Fruit fly (Drosophila melanogaster) whole organism, embryonic: Measurements from ENCODE around the gene CG8814.
A peak's percentile ranks its signal among the peaks of the same experiment; 100 is the strongest.

Source experiments
- Adf1 ChIP-seq: fragments of 200-800 bp; sonication (Bioruptor generic); IDR thresholded peaks from 2 replicates; pipeline ENCODE4 v1.3.6; 2022; ENCODE audit warnings: missing biosample characterization, missing genetic modification characterization
- B-H2 ChIP-seq: fragments of 200-800 bp; sonication (Bioruptor generic); optimal IDR thresholded peaks from 2 replicates; lab custom pipeline; 2018; ENCODE audit warnings: missing biosample characterization, mild to moderate bottlenecking, missing genetic modification characterization
- Bteb2 ChIP-seq: fragments of 200-800 bp; sonication (Bioruptor generic); optimal IDR thresholded peaks from 2 replicates; lab custom pipeline; 2016; ENCODE audit warnings: missing biosample characterization, missing genetic modification characterization
- C15 ChIP-seq: fragments of 200-800 bp; sonication (Bioruptor generic); IDR thresholded peaks from 3 replicates; pipeline ENCODE4 v1.3.6; 2022; ENCODE audit warnings: missing biosample characterization, missing genetic modification characterization
- CG10654 ChIP-seq: fragments of 200-800 bp; sonication (Bioruptor generic); optimal IDR thresholded peaks from 2 replicates; lab custom pipeline; 2016; ENCODE audit warnings: missing biosample characterization, missing genetic modification characterization
- CG12769 ChIP-seq: fragments of 200-800 bp; sonication (Bioruptor generic); optimal IDR thresholded peaks from 2 replicates; lab custom pipeline; 2019; ENCODE audit warnings: missing biosample characterization, mild to moderate bottlenecking, missing genetic modification characterization, moderate library complexity
- CG13624 ChIP-seq: fragments of 200-800 bp; sonication (Bioruptor generic); optimal IDR thresholded peaks from 2 replicates; lab custom pipeline; 2016; ENCODE audit warnings: missing biosample characterization, missing genetic modification characterization
- CG15011 ChIP-seq: fragments of 200-800 bp; sonication (Bioruptor generic); optimal IDR thresholded peaks from 3 replicates; lab custom pipeline; 2018; ENCODE audit warnings: missing biosample characterization, mild to moderate bottlenecking, missing genetic modification characterization
- CG1647 ChIP-seq: fragments of 200-800 bp; sonication (Bioruptor generic); optimal IDR thresholded peaks from 3 replicates; lab custom pipeline; 2016; ENCODE audit warnings: missing biosample characterization, missing genetic modification characterization
- CG17802 ChIP-seq: fragments of 200-800 bp; sonication (Bioruptor generic); optimal IDR thresholded peaks from 2 replicates; lab custom pipeline; 2018; ENCODE audit warnings: missing biosample characterization, mild to moderate bottlenecking, missing genetic modification characterization, moderate library complexity
- CG2199 ChIP-seq: fragments of 200-800 bp; sonication (Bioruptor generic); IDR thresholded peaks from 3 replicates; pipeline ENCODE4 v1.3.6; 2022; ENCODE audit warnings: missing biosample characterization, missing genetic modification characterization
- CG2712 ChIP-seq: fragments of 200-800 bp; optimal IDR thresholded peaks from 3 replicates; lab custom pipeline; 2019; ENCODE audit warnings: missing biosample characterization, mild to moderate bottlenecking, missing genetic modification characterization, moderate library complexity
- CG3065 ChIP-seq: fragments of 200-800 bp; sonication (Bioruptor generic); optimal IDR thresholded peaks from 2 replicates; lab custom pipeline; 2016; ENCODE audit warnings: missing biosample characterization, missing genetic modification characterization
- CG31441 ChIP-seq: fragments of 200-800 bp; sonication (Bioruptor generic); IDR thresholded peaks from 2 replicates; pipeline ENCODE4 v1.3.6; 2022; ENCODE audit warnings: missing biosample characterization, missing genetic modification characterization
- CG6854 ChIP-seq: fragments of 200-800 bp; sonication (Bioruptor generic); optimal IDR thresholded peaks from 3 replicates; lab custom pipeline; 2017; ENCODE audit warnings: missing biosample characterization, mild to moderate bottlenecking, missing genetic modification characterization
- CrebB ChIP-seq: fragments of 200-800 bp; sonication (Bioruptor generic); optimal IDR thresholded peaks from 3 replicates; lab custom pipeline; 2018; ENCODE audit warnings: missing biosample characterization, mild to moderate bottlenecking, missing genetic modification characterization
- Dad ChIP-seq: fragments of 200-800 bp; sonication (Bioruptor generic); optimal IDR thresholded peaks from 3 replicates; lab custom pipeline; 2016; ENCODE audit warnings: missing biosample characterization, missing genetic modification characterization
- Dbx ChIP-seq: fragments of 200-800 bp; sonication (Bioruptor generic); IDR thresholded peaks from 3 replicates; pipeline ENCODE4 v1.3.6; 2022; ENCODE audit warnings: missing biosample characterization, missing genetic modification characterization
- Dip3 ChIP-seq: fragments of 200-800 bp; sonication (Bioruptor generic); optimal IDR thresholded peaks from 3 replicates; lab custom pipeline; 2016; ENCODE audit warnings: missing biosample characterization, missing genetic modification characterization
- Doc3 ChIP-seq: fragments of 200-800 bp; sonication (Bioruptor generic); IDR thresholded peaks from 3 replicates; pipeline ENCODE4 v1.3.6; 2022; ENCODE audit warnings: missing biosample characterization, missing genetic modification characterization; ENCODE audit not compliant: partially characterized antibody
- Fer3 ChIP-seq: fragments of 200-800 bp; sonication (Bioruptor generic); optimal IDR thresholded peaks from 2 replicates; lab custom pipeline; 2018; ENCODE audit warnings: missing biosample characterization, mild to moderate bottlenecking, missing genetic modification characterization, moderate library complexity
- Gsc ChIP-seq: fragments of 200-800 bp; sonication (Bioruptor generic); IDR thresholded peaks from 2 replicates; pipeline ENCODE4 v1.3.6; 2022; ENCODE audit warnings: missing biosample characterization, missing genetic modification characterization
- Gug ChIP-seq: fragments of 200-800 bp; sonication (Bioruptor generic); IDR thresholded peaks from 4 replicates; pipeline ENCODE4 v1.3.6; 2022; ENCODE audit warnings: missing biosample characterization, missing genetic modification characterization
- Kr ChIP-seq: fragments of 200-800 bp; sonication (Bioruptor generic); optimal IDR thresholded peaks from 2 replicates; lab custom pipeline; 2017; ENCODE audit warnings: missing biosample characterization, mild to moderate bottlenecking, missing genetic modification characterization
- MBD-R2 ChIP-seq: fragments of 200-800 bp; sonication (Bioruptor generic); IDR thresholded peaks from 2 replicates; pipeline ENCODE4 v1.3.6; 2022; ENCODE audit warnings: missing biosample characterization, missing genetic modification characterization
- Mes4 ChIP-seq: fragments of 200-800 bp; sonication (Bioruptor generic); optimal IDR thresholded peaks from 2 replicates; lab custom pipeline; 2016; ENCODE audit warnings: missing biosample characterization, missing genetic modification characterization
- NC2β ChIP-seq: fragments of 200-800 bp; sonication (Bioruptor generic); optimal IDR thresholded peaks from 2 replicates; lab custom pipeline; 2016; ENCODE audit warnings: missing biosample characterization, missing genetic modification characterization
- Sry-δ ChIP-seq: fragments of 200-800 bp; sonication (Bioruptor generic); optimal IDR thresholded peaks from 2 replicates; lab custom pipeline; 2016; ENCODE audit warnings: missing biosample characterization, missing genetic modification characterization
- Tbp ChIP-seq: fragments of >200 bp; optimal IDR thresholded peaks from 2 replicates; lab custom pipeline; 2018; ENCODE audit warnings: missing biosample characterization, missing genetic modification characterization
- Trl ChIP-seq, 3 experiments: fragments of >200 bp in 2 of 3; fragments of 200-800 bp in 1 of 3; sonication (Bioruptor generic) in 1 of 3; optimal IDR thresholded peaks; 2 replicates in 1 of 3; 3 replicates in 2 of 3; lab custom pipeline; 2016 to 2017; ENCODE audit warnings: missing biosample characterization in 1 of 3, missing genetic modification characterization in 1 of 3
- abd-A ChIP-seq: fragments of 200-800 bp; sonication (Bioruptor generic); optimal IDR thresholded peaks from 3 replicates; lab custom pipeline; 2019; ENCODE audit warnings: missing biosample characterization, mild to moderate bottlenecking, missing genetic modification characterization, moderate library complexity
- aop ChIP-seq: fragments of 200-800 bp; sonication (Bioruptor generic); IDR thresholded peaks from 2 replicates; pipeline ENCODE4 v1.3.6; 2022; ENCODE audit warnings: missing biosample characterization, missing genetic modification characterization
- ap ChIP-seq: fragments of 200-800 bp; sonication (Bioruptor generic); IDR thresholded peaks from 2 replicates; pipeline ENCODE4 v1.3.6; 2022; ENCODE audit warnings: missing biosample characterization, missing genetic modification characterization
- chinmo ChIP-seq: fragments of 200-800 bp; sonication (Bioruptor generic); IDR thresholded peaks from 4 replicates; pipeline ENCODE4 v1.3.6; 2022; ENCODE audit warnings: missing biosample characterization, missing genetic modification characterization; ENCODE audit not compliant: partially characterized antibody
- chm ChIP-seq: fragments of 200-800 bp; sonication (Bioruptor generic); IDR thresholded peaks from 2 replicates; pipeline ENCODE4 v1.3.6; 2022; ENCODE audit warnings: missing biosample characterization, missing genetic modification characterization
- dati ChIP-seq: fragments of 200-800 bp; sonication (Bioruptor generic); IDR thresholded peaks from 2 replicates; pipeline ENCODE4 v1.3.6; 2022; ENCODE audit warnings: missing biosample characterization, missing genetic modification characterization
- disco-r ChIP-seq: fragments of 200-800 bp; sonication (Bioruptor generic); optimal IDR thresholded peaks from 2 replicates; lab custom pipeline; 2016; ENCODE audit warnings: missing biosample characterization, missing genetic modification characterization
- gce ChIP-seq: fragments of 200-800 bp; sonication (Bioruptor generic); IDR thresholded peaks from 3 replicates; pipeline ENCODE4 v1.3.6; 2022; ENCODE audit warnings: missing biosample characterization, missing genetic modification characterization
- hkb ChIP-seq, 2 experiments: fragments of 200-800 bp in 1 of 2; fragments of >200 bp in 1 of 2; sonication (Bioruptor generic) in 1 of 2; IDR thresholded peaks in 1 of 2; optimal IDR thresholded peaks in 1 of 2; 2 replicates each; pipeline versions ENCODE4 v1.3.6 to Lab custom; 2017 to 2022; ENCODE audit warnings: missing biosample characterization in 1 of 2, missing genetic modification characterization in 1 of 2
- ken ChIP-seq: fragments of 200-800 bp; sonication (Bioruptor generic); IDR thresholded peaks from 3 replicates; pipeline ENCODE4 v1.3.6; 2022; ENCODE audit warnings: missing biosample characterization, missing genetic modification characterization
- mirr ChIP-seq: fragments of 200-800 bp; sonication (Bioruptor generic); optimal IDR thresholded peaks from 3 replicates; lab custom pipeline; 2018; ENCODE audit warnings: missing biosample characterization, mild to moderate bottlenecking, missing genetic modification characterization
- nmo ChIP-seq: fragments of 200-800 bp; sonication (Bioruptor generic); optimal IDR thresholded peaks from 2 replicates; lab custom pipeline; 2018; ENCODE audit warnings: missing biosample characterization, mild to moderate bottlenecking, missing genetic modification characterization, moderate library complexity
- p53 ChIP-seq: fragments of 200-800 bp; sonication (Bioruptor generic); optimal IDR thresholded peaks from 2 replicates; lab custom pipeline; 2016; ENCODE audit warnings: missing biosample characterization, missing genetic modification characterization
- pan ChIP-seq, 4 experiments: fragments of >200 bp in 3 of 4; fragments of 200-800 bp in 1 of 4; sonication (Bioruptor generic) in 1 of 4; optimal IDR thresholded peaks in 3 of 4; IDR thresholded peaks in 1 of 4; 2 replicates each; pipeline versions ENCODE4 v1.3.6 to Lab custom; 2017 to 2022; ENCODE audit warnings: missing biosample characterization in 2 of 4, missing genetic modification characterization in 2 of 4, mixed read lengths in 1 of 4
- pros ChIP-seq: fragments of 200-800 bp; sonication (Bioruptor generic); optimal IDR thresholded peaks from 3 replicates; lab custom pipeline; 2019; ENCODE audit warnings: missing biosample characterization, mild to moderate bottlenecking, missing genetic modification characterization, moderate library complexity
- run ChIP-seq: fragments of 200-800 bp; sonication (Bioruptor generic); optimal IDR thresholded peaks from 3 replicates; lab custom pipeline; 2018; ENCODE audit warnings: missing biosample characterization, mild to moderate bottlenecking, missing genetic modification characterization
- sc ChIP-seq, 3 experiments: fragments of >200 bp in 2 of 3; fragments of 200-800 bp in 1 of 3; sonication (Bioruptor generic) in 1 of 3; optimal IDR thresholded peaks; 2 replicates in 2 of 3; 3 replicates in 1 of 3; lab custom pipeline; 2017; ENCODE audit warnings: mild to moderate bottlenecking in 1 of 3, missing biosample characterization in 1 of 3, missing genetic modification characterization in 1 of 3, missing genetic modification reagents in 1 of 3
- tna ChIP-seq: fragments of 200-800 bp; sonication (Bioruptor generic); IDR thresholded peaks from 2 replicates; pipeline ENCODE4 v1.3.6; 2022; ENCODE audit warnings: missing biosample characterization, missing genetic modification characterization; ENCODE audit not compliant: partially characterized antibody

CG8814 gene

DNA sequence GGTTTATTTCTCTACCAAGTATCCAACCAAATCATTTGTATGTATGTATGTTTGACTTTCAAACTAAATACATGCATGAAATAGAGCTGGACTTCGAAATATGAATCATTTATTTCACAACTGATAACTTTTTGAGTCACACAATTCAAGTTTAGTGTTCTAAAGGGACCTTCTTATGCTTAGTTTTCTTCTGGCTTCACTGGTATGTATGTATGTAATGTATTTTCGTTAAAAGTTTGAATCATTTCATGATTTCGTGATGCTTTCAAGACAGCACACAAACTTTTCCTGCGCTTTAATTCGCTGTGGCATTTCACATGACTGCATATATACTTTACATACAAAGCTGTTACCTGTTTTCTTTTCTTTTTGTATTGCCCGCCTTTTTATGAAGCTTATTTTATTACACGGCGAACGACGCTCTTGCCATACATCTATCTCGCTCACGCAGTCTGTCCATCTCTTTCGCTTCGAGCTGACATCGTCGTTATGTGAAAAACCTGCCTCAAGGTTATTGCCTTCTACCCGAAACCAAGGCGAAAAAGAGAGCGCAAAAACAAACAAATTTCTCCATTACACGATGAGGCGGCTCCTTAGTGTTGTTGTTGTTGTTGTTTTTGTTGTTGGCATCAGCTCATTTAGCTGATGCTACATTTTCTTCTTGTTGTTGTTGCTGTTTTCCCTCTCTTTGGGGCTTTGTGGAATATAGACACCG is 33.9 kb downstream of the CG8814 start (continued):
- no peak for TF ChIP-seq Tbp (GFP tag; lab: Kevin White, UChicago)
- TF ChIP-seq gce: no peak
- TF ChIP-seq CG6854 (GFP tag; lab: Kevin White, UChicago): no peak
- no peak for TF ChIP-seq NC2β (GFP tag; lab: Kevin White, UChicago)
- no peak for TF ChIP-seq CG13624 (GFP tag; lab: Kevin White, UChicago)
- TF ChIP-seq CG12769: peak; percentile 48
- no peak for TF ChIP-seq CG10654 (GFP tag; lab: Kevin White, UChicago)
- TF ChIP-seq CG3065 (GFP tag; lab: Kevin White, UChicago): no peak
- TF ChIP-seq ken: no peak
- TF ChIP-seq disco-r (GFP tag; lab: Kevin White, UChicago): no peak
- no peak for TF ChIP-seq Dip3
- TF ChIP-seq pros (GFP tag; lab: Kevin White, UChicago): peak; percentile 56
- TF ChIP-seq hkb (optimal IDR thresholded peaks at IDR 0.05; lab: Kevin White, UChicago): no peak
- no peak for TF ChIP-seq hkb (GFP tag; IDR thresholded peaks at IDR 0.05; lab: Robert Waterston, UW)
- TF ChIP-seq Dad: no peak
- TF ChIP-seq Bteb2 (GFP tag; lab: Kevin White, UChicago): no peak
- no peak for TF ChIP-seq MBD-R2
- no peak for TF ChIP-seq C15 (GFP tag; lab: Robert Waterston, UW)
- 0 out of 4 replicates have a peak, but pooled peaks have one; percentile 67 for TF ChIP-seq chinmo (GFP tag; lab: Robert Waterston, UW)
- TF ChIP-seq CG1647 (GFP tag; lab: Kevin White, UChicago): no peak
- TF ChIP-seq CG31441: 0 out of 2 replicates have a peak, but pooled peaks have one; percentile 5
- TF ChIP-seq CG2712 (tag; lab: Kevin White, UChicago): no peak
- TF ChIP-seq Mes4: no peak
- TF ChIP-seq Fer3: no peak
- peak; percentile 11 for TF ChIP-seq mirr
- no peak for TF ChIP-seq Kr (GFP tag; lab: Kevin White, UChicago)
- no peak for TF ChIP-seq dati (GFP tag; lab: Robert Waterston, UW)
- TF ChIP-seq Gug (GFP tag; lab: Robert Waterston, UW): no peak
- TF ChIP-seq Adf1 (GFP tag; lab: Robert Waterston, UW): no peak
- TF ChIP-seq Gsc (GFP tag; lab: Robert Waterston, UW): no peak
- no peak for TF ChIP-seq sc (optimal IDR thresholded peaks at IDR 0.05; lab: Kevin White, UChicago)
- no peak for TF ChIP-seq sc (GFP tag; optimal IDR thresholded peaks at IDR 0.05; lab: Kevin White, UChicago)
- peak; percentile 95 for TF ChIP-seq abd-A (tag; lab: Kevin White, UChicago)
- no peak for TF ChIP-seq CG17802 (tag; lab: Kevin White, UChicago)
- TF ChIP-seq aop: no peak
- 0 out of 3 replicates have a peak, but pooled peaks have one; percentile 14 for TF ChIP-seq Doc3 (GFP tag; lab: Robert Waterston, UW)
- TF ChIP-seq B-H2 (GFP tag; lab: Kevin White, UChicago): no peak
- peak in 1 of 2 experiments; percentile 22 for TF ChIP-seq Trl (optimal IDR thresholded peaks at IDR 0.05; lab: Kevin White, UChicago)
- no peak for TF ChIP-seq Trl (GFP tag; optimal IDR thresholded peaks at IDR 0.05; lab: Kevin White, UChicago)
- no peak for TF ChIP-seq Dbx (GFP tag; lab: Robert Waterston, UW)
- TF ChIP-seq chm: no peak
- no peak for TF ChIP-seq Sry-δ
- no peak for TF ChIP-seq tna
- TF ChIP-seq nmo (GFP tag; lab: Kevin White, UChicago): no peak
- TF ChIP-seq p53 (GFP tag; lab: Kevin White, UChicago): no peak
- peak; percentile 78; the same call in 2 of the 3 replicates for TF ChIP-seq CG2199 (GFP tag; lab: Robert Waterston, UW)
- no peak for TF ChIP-seq CrebB (tag; lab: Kevin White, UChicago)
- no peak for TF ChIP-seq ap (GFP tag; lab: Robert Waterston, UW)
- no peak for TF ChIP-seq CG15011 (GFP tag; lab: Kevin White, UChicago)
- no peak for TF ChIP-seq run (tag; lab: Kevin White, UChicago)
- TF ChIP-seq pan (optimal IDR thresholded peaks at IDR 0.05; lab: Kevin White, UChicago): no peak
- TF ChIP-seq pan (GFP tag; optimal IDR thresholded peaks at IDR 0.05 in 1 of 2, IDR thresholded peaks at IDR 0.05 in 1 of 2): peak in 1 of 2 experiments; percentile 29
